Fruit fly (Drosophila melanogaster) whole organism, adult: ENCODE results near the gene CG7049.

Experiments
- CG7045 ChIP-seq: fragments of 200-800 bp; sonication (Bioruptor generic); optimal IDR thresholded peaks from 2 replicates; lab custom pipeline; 2017; ENCODE audit warnings: missing biosample characterization, mild to moderate bottlenecking, missing genetic modification characterization
- bab1 ChIP-seq: fragments of 200-800 bp; sonication (Bioruptor generic); optimal IDR thresholded peaks from 3 replicates; lab custom pipeline; 2019; ENCODE audit warnings: missing biosample characterization, mild to moderate bottlenecking, missing genetic modification characterization, moderate library complexity
- kay ChIP-seq: fragments of 200-800 bp; sonication (Bioruptor generic); peaks from one replicate; lab custom pipeline; 2016; ENCODE audit warnings: missing biosample characterization, missing genetic modification characterization, borderline replicate concordance
- tj ChIP-seq: fragments of 200-800 bp; sonication (Bioruptor generic); optimal IDR thresholded peaks from 3 replicates; lab custom pipeline; 2017; ENCODE audit warnings: missing biosample characterization, mild to moderate bottlenecking, missing genetic modification characterization, moderate library complexity

- peak; percentile 92 for TF ChIP-seq kay
- peak; percentile 51 for TF ChIP-seq bab1 (GFP tag; lab: Kevin White, UChicago)
- no peak for TF ChIP-seq tj (GFP tag; lab: Kevin White, UChicago)
- TF ChIP-seq CG7045: no peak
These were observed 29.9 kb downstream of the CG7049 start, which contains the start of gene CG6845 for dm6 chr3L:145998-146576.
